Worm (Caenorhabditis elegans) whole organism, late embryonic: ENCODE results near the gene C17G10.6.

Source experiments
- C38D4.7 ChIP-seq: fragments of 200-800 bp; sonication (Bioruptor generic); optimal IDR thresholded peaks from 2 replicates; lab custom pipeline; 2018; ENCODE audit warnings: mild to moderate bottlenecking, missing genetic modification characterization, moderate library complexity, missing compliant biosample characterization
- K02D7.2 ChIP-seq: sonication (generic microtip); optimal IDR thresholded peaks from 2 replicates; lab custom pipeline; 2017; ENCODE audit warnings: mild to moderate bottlenecking, missing genetic modification characterization, missing compliant biosample characterization
- T23F11.4 ChIP-seq: fragments of 200-800 bp; sonication (Bioruptor generic); optimal IDR thresholded peaks from 2 replicates; lab custom pipeline; 2018; ENCODE audit warnings: mild to moderate bottlenecking, missing genetic modification characterization, missing compliant biosample characterization
- ahr-1 ChIP-seq: sonication (generic microtip); optimal IDR thresholded peaks from 2 replicates; lab custom pipeline; 2016; ENCODE audit warnings: missing genetic modification characterization, missing compliant biosample characterization
- ama-1 ChIP-seq: fragments of 150-350 bp; optimal IDR thresholded peaks from 2 replicates; lab custom pipeline; 2014
- ceh-18 ChIP-seq: sonication (generic microtip); optimal IDR thresholded peaks from 2 replicates; lab custom pipeline; 2016; ENCODE audit warnings: missing genetic modification characterization, missing compliant biosample characterization
- ceh-19 ChIP-seq: fragments of 200-800 bp; sonication (Bioruptor generic); optimal IDR thresholded peaks from 2 replicates; lab custom pipeline; 2018; ENCODE audit warnings: mild to moderate bottlenecking, missing genetic modification characterization, missing compliant biosample characterization
- ceh-2 ChIP-seq: sonication (generic microtip); optimal IDR thresholded peaks from 2 replicates; lab custom pipeline; 2016; ENCODE audit warnings: missing genotype, missing genetic modification characterization, missing compliant biosample characterization
- ceh-30 ChIP-seq: fragments of 150-350 bp; optimal IDR thresholded peaks from 2 replicates; lab custom pipeline; 2014; ENCODE audit warnings: missing biosample characterization, missing genetic modification characterization
- ceh-31 ChIP-seq: sonication (generic microtip); optimal IDR thresholded peaks from 2 replicates; lab custom pipeline; 2016; ENCODE audit warnings: missing genetic modification characterization, missing compliant biosample characterization
- ceh-9 ChIP-seq: sonication (generic microtip); optimal IDR thresholded peaks from 2 replicates; lab custom pipeline; 2016; ENCODE audit warnings: mild to moderate bottlenecking, missing genetic modification characterization, inconsistent platforms, missing compliant biosample characterization
- che-1 ChIP-seq: sonication (generic microtip); optimal IDR thresholded peaks from 2 replicates; lab custom pipeline; 2016; ENCODE audit warnings: mild to moderate bottlenecking, missing genetic modification characterization, missing compliant biosample characterization
- dmd-4 ChIP-seq: sonication (generic microtip); optimal IDR thresholded peaks from 2 replicates; lab custom pipeline; 2016; ENCODE audit warnings: borderline replicate concordance, missing genetic modification characterization, missing compliant biosample characterization
- dve-1 ChIP-seq: sonication (generic microtip); optimal IDR thresholded peaks from 2 replicates; lab custom pipeline; 2017; ENCODE audit warnings: antibody characterized with exemption, mild to moderate bottlenecking, missing genetic modification characterization, missing compliant biosample characterization
- elt-4 ChIP-seq: sonication (generic microtip); optimal IDR thresholded peaks from 2 replicates; lab custom pipeline; 2016; ENCODE audit warnings: missing genetic modification characterization, missing compliant biosample characterization
- fax-1 ChIP-seq: sonication (generic microtip); optimal IDR thresholded peaks from 2 replicates; lab custom pipeline; 2016; ENCODE audit warnings: missing genotype, missing genetic modification characterization, missing compliant biosample characterization
- fkh-10 ChIP-seq: fragments of 150-350 bp; optimal IDR thresholded peaks from 2 replicates; lab custom pipeline; 2014; ENCODE audit warnings: missing biosample characterization, missing genetic modification reagents, missing genetic modification characterization
- fkh-6 ChIP-seq: sonication (generic microtip); optimal IDR thresholded peaks from 2 replicates; lab custom pipeline; 2016; ENCODE audit warnings: missing genetic modification characterization, missing compliant biosample characterization
- gmeb-2 ChIP-seq: sonication (generic microtip); optimal IDR thresholded peaks from 2 replicates; lab custom pipeline; 2016; ENCODE audit warnings: missing genetic modification characterization, inconsistent platforms, missing compliant biosample characterization
- hlh-13 ChIP-seq: fragments of 200-800 bp; sonication (Bioruptor generic); optimal IDR thresholded peaks from 2 replicates; lab custom pipeline; 2018; ENCODE audit warnings: mild to moderate bottlenecking, missing genetic modification characterization, missing compliant biosample characterization
- hlh-30 ChIP-seq: sonication (generic microtip); optimal IDR thresholded peaks from 2 replicates; lab custom pipeline; 2017; ENCODE audit warnings: antibody characterized with exemption, missing genetic modification characterization, missing compliant biosample characterization; ENCODE audit not compliant: insufficient read depth
- hlh-6 ChIP-seq: sonication (generic microtip); optimal IDR thresholded peaks from 2 replicates; lab custom pipeline; 2016; ENCODE audit warnings: missing genotype, missing genetic modification characterization, missing compliant biosample characterization
- mec-3 ChIP-seq: sonication (generic microtip); optimal IDR thresholded peaks from 2 replicates; lab custom pipeline; 2016; ENCODE audit warnings: borderline replicate concordance, missing genetic modification characterization, missing compliant biosample characterization
- nfya-1 ChIP-seq: sonication (generic microtip); optimal IDR thresholded peaks from 2 replicates; lab custom pipeline; 2017; ENCODE audit warnings: missing genetic modification characterization, mild to moderate bottlenecking, missing compliant biosample characterization, antibody characterized with exemption, moderate library complexity
- nhr-232 ChIP-seq: sonication (generic microtip); optimal IDR thresholded peaks from 2 replicates; lab custom pipeline; 2016; ENCODE audit warnings: missing genetic modification characterization, missing compliant biosample characterization
- npax-4 ChIP-seq: sonication (generic microtip); optimal IDR thresholded peaks from 2 replicates; lab custom pipeline; 2016; ENCODE audit warnings: missing genetic modification characterization, missing compliant biosample characterization
- pax-1 ChIP-seq: fragments of 150-350 bp; optimal IDR thresholded peaks from 2 replicates; lab custom pipeline; 2014; ENCODE audit warnings: missing biosample characterization, missing genetic modification characterization
- pha-2 ChIP-seq: sonication (generic microtip); optimal IDR thresholded peaks from 2 replicates; lab custom pipeline; 2017; ENCODE audit warnings: mild to moderate bottlenecking, missing genetic modification characterization, missing compliant biosample characterization
- pqm-1 ChIP-seq: sonication (generic microtip); optimal IDR thresholded peaks from 2 replicates; lab custom pipeline; 2016; ENCODE audit warnings: missing genetic modification characterization, missing compliant biosample characterization
- sdc-2 ChIP-seq: sonication (generic microtip); optimal IDR thresholded peaks from 2 replicates; lab custom pipeline; 2016; ENCODE audit warnings: missing genotype, missing genetic modification characterization, missing compliant biosample characterization
- sox-2 ChIP-seq: fragments of 200-800 bp; sonication (Bioruptor generic); IDR thresholded peaks from 2 replicates; pipeline ENCODE4 v1.3.6; 2022; ENCODE audit warnings: missing genetic modification reagents, missing genetic modification characterization, missing compliant biosample characterization
- syd-9 ChIP-seq: sonication (generic microtip); optimal IDR thresholded peaks from 2 replicates; lab custom pipeline; 2016; ENCODE audit warnings: mild to moderate bottlenecking, missing genetic modification characterization, moderate library complexity, missing compliant biosample characterization
- tbx-2 ChIP-seq: sonication (generic microtip); optimal IDR thresholded peaks from 2 replicates; lab custom pipeline; 2016; ENCODE audit warnings: missing genetic modification characterization, missing compliant biosample characterization
- tbx-7 ChIP-seq: sonication (generic microtip); optimal IDR thresholded peaks from 2 replicates; lab custom pipeline; 2016; ENCODE audit warnings: missing genotype, missing genetic modification characterization, missing compliant biosample characterization
- unc-3 ChIP-seq, 2 experiments: fragments of 200-800 bp in 1 of 2; sonication (Bioruptor generic) in 1 of 2; sonication (generic microtip) in 1 of 2; conservative IDR thresholded peaks in 1 of 2; optimal IDR thresholded peaks in 1 of 2; 2 replicates each; pipeline versions ENCODE4 v1.3.6 to Lab custom; 2016 to 2022; ENCODE audit warnings: missing compliant biosample characterization in 2 of 2, missing genetic modification characterization in 2 of 2, missing genetic modification reagents in 1 of 2
- unc-55 ChIP-seq: sonication (generic microtip); optimal IDR thresholded peaks from 2 replicates; lab custom pipeline; 2017; ENCODE audit warnings: missing biosample characterization, missing genetic modification reagents, missing genetic modification characterization

The C17G10.6 gene

ce11 chrII:5577060-5577459 lies 26.0 kb downstream of the C17G10.6 start (continued):
- TF ChIP-seq syd-9 (tag; lab: Kevin White, UChicago): peak; percentile 33
- TF ChIP-seq nhr-232 (tag; lab: Kevin White, UChicago): peak; percentile 47
- TF ChIP-seq ceh-19 (GFP tag; lab: Kevin White, UChicago): peak; percentile 17
- peak; percentile 36 for TF ChIP-seq che-1 (tag; lab: Kevin White, UChicago)
- TF ChIP-seq, all 69 proteins: peak for 18

ce11 chrII:5574925-5575324 lies 28.2 kb downstream of the C17G10.6 start:
- TF ChIP-seq npax-4 (no peak), nfya-1 (no peak), ceh-31 (tag; lab: Kevin White, UChicago) (no peak)
- TF ChIP-seq, all 69 proteins: peak for 0

DNA sequence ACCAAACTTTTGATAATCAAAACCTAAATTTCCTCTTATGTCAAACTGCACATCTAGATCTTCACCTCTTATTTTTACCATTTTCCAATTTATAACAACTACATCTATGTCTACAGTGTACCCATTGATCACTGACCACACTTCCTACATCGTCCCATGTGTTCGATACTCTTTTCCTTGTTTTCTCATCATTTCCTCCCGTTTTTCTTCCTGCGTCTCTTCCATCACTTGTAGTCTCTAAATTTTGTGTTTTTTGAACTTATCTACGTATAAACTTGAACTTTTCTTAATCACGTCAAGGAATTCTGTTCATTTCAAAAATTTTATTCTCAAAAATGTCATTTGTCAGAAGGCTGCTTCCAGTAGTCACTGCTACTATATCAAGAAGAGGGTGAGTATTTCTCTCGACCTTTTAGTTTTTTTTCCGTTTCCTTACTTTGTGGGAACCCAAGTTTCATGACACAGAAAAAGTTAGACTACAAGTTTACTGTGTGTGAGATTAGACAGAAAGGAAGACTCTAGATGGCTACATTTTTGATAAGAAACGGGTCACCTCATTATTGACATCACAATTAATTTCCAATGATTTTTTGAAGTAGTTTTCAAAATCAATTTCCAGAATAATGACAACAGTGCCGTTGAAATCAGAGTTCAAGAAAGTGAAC lies 30.9 kb downstream of the C17G10.6 start:
- TF ChIP-seq pax-1 (tag; lab: Kevin White, UChicago): no peak
- TF ChIP-seq nfya-1: no peak
- no peak for TF ChIP-seq T23F11.4 (GFP tag; lab: Kevin White, UChicago)
- TF ChIP-seq fkh-10 (GFP tag; lab: Kevin White, UChicago): no peak
- no peak for TF ChIP-seq sox-2 (GFP tag; lab: Robert Waterston, UW)
- no peak for TF ChIP-seq hlh-13 (GFP tag; lab: Kevin White, UChicago)
- no peak for TF ChIP-seq K02D7.2 (tag; lab: Kevin White, UChicago)
- TF ChIP-seq unc-55 (GFP tag; lab: Kevin White, UChicago): no peak
- no peak for TF ChIP-seq hlh-6 (tag; lab: Kevin White, UChicago)
- TF ChIP-seq ceh-9 (tag; lab: Kevin White, UChicago): no peak
- no peak for TF ChIP-seq ceh-30 (tag; lab: Kevin White, UChicago)
- TF ChIP-seq hlh-30 (tag; lab: Kevin White, UChicago): no peak
- TF ChIP-seq sdc-2: no peak
- TF ChIP-seq dve-1 (tag; lab: Kevin White, UChicago): no peak
- no peak for TF ChIP-seq npax-4
- TF ChIP-seq fkh-6 (tag; lab: Kevin White, UChicago): no peak
- no peak for TF ChIP-seq tbx-2 (tag; lab: Kevin White, UChicago)
- no peak for TF ChIP-seq unc-3 (GFP tag; conservative IDR thresholded peaks at IDR 0.05; lab: Robert Waterston, UW)
- TF ChIP-seq unc-3 (tag; optimal IDR thresholded peaks at IDR 0.05; lab: Kevin White, UChicago): no peak

- TF ChIP-seq syd-9 (tag; lab: Kevin White, UChicago) (no peak), ahr-1 (tag; lab: Kevin White, UChicago) (no peak), mec-3 (tag; lab: Kevin White, UChicago) (no peak), fax-1 (no peak), elt-4 (tag; lab: Kevin White, UChicago) (no peak), dmd-4 (no peak), ceh-18 (tag; lab: Kevin White, UChicago) (no peak), gmeb-2 (tag; lab: Kevin White, UChicago) (no peak), ceh-2 (tag; lab: Kevin White, UChicago) (no peak), pha-2 (tag; lab: Kevin White, UChicago) (no peak), ceh-9 (tag; lab: Kevin White, UChicago) (no peak), unc-55 (GFP tag; lab: Kevin White, UChicago) (no peak), ama-1 (lab: Kevin White, UChicago) (no peak), C38D4.7 (GFP tag; lab: Kevin White, UChicago) (no peak), pqm-1 (tag; lab: Kevin White, UChicago) (no peak), tbx-7 (tag; lab: Kevin White, UChicago) (no peak)
Measured at ce11 chrII:5570272-5570671, 32.8 kb downstream of the C17G10.6 start, which contains the start of the genes C17C3.1 and C17C3.15. C17C3.1 (plus strand) TSS chrII:5570572. C17C3.15 (plus strand) TSS chrII:5570654.
